Fruit fly (Drosophila melanogaster): ENCODE results near the gene fid.

Gene fid

dm6 chr3R:26020244-26021171 lies 50.6 kb downstream of the fid start (continued):
- peak; percentile 26; the same call in 1 of the 2 replicates for TF ChIP-seq E2f2 (GFP tag; IDR thresholded peaks at IDR 0.05)
- peak; percentile 77 for TF ChIP-seq fd96Cb (tag; optimal IDR thresholded peaks at IDR 0.05)
- no peak for TF ChIP-seq oc (tag; optimal IDR thresholded peaks at IDR 0.05)
- TF ChIP-seq CG17359 (tag; optimal IDR thresholded peaks at IDR 0.05) = peak; percentile 77
- TF ChIP-seq Med (GFP tag) = peak; percentile 79
- TF ChIP-seq CG16813 (GFP tag; IDR thresholded peaks at IDR 0.05; ENCODE audit: partially characterized antibody) = no peak
- peak; percentile 63 for TF ChIP-seq run (tag; optimal IDR thresholded peaks at IDR 0.05)
- TF ChIP-seq CG10654 (GFP tag; optimal IDR thresholded peaks at IDR 0.05) = peak; percentile 53
- peak; percentile 33 for TF ChIP-seq sqz (GFP tag; optimal IDR thresholded peaks at IDR 0.05)
- TF ChIP-seq CG10462 (GFP tag; optimal IDR thresholded peaks at IDR 0.05) = peak; percentile 21
- no peak for TF ChIP-seq fu2 (GFP tag; optimal IDR thresholded peaks at IDR 0.05)
- TF ChIP-seq seq (GFP tag; IDR thresholded peaks at IDR 0.05) = peak; percentile 30; the same call in 1 of the 2 replicates
- TF ChIP-seq CG8924 (tag; optimal IDR thresholded peaks at IDR 0.05) = peak; percentile 48
- TF ChIP-seq Ravus (GFP tag; IDR thresholded peaks at IDR 0.05) = no peak
- TF ChIP-seq corto (GFP tag; optimal IDR thresholded peaks at IDR 0.05) = no peak
- TF ChIP-seq lilli (GFP tag; optimal IDR thresholded peaks at IDR 0.05) = peak; percentile 45
- peak; percentile 90 for TF ChIP-seq CG31441 (GFP tag; IDR thresholded peaks at IDR 0.05)
- TF ChIP-seq Ets65A (GFP tag) = no peak
- TF ChIP-seq CG10147 (GFP tag; optimal IDR thresholded peaks at IDR 0.05) = peak; percentile 42
- peak; percentile 59 for TF ChIP-seq ind (GFP tag; optimal IDR thresholded peaks at IDR 0.05)
- no peak for TF ChIP-seq klu (GFP tag; IDR thresholded peaks at IDR 0.05)
- TF ChIP-seq CG30431 (GFP tag; optimal IDR thresholded peaks at IDR 0.05) = peak; percentile 6
- TF ChIP-seq stc (GFP tag; IDR thresholded peaks at IDR 0.05) = peak; percentile 70
- peak; percentile 45 for TF ChIP-seq ewg (GFP tag; optimal IDR thresholded peaks at IDR 0.05)
- TF ChIP-seq CG11723 (GFP tag; optimal IDR thresholded peaks at IDR 0.05) = peak; percentile 28
- TF ChIP-seq D19A (tag; optimal IDR thresholded peaks at IDR 0.05) = peak; percentile 57
- peak; percentile 63 for TF ChIP-seq CG10366 (GFP tag; IDR thresholded peaks at IDR 0.05)
- peak; percentile 11 for TF ChIP-seq CG33557 (GFP tag; optimal IDR thresholded peaks at IDR 0.05)
- peak; percentile 62 for TF ChIP-seq gro (GFP tag; optimal IDR thresholded peaks at IDR 0.05)
- TF ChIP-seq scrt (GFP tag; optimal IDR thresholded peaks at IDR 0.05) = peak; percentile 46
- TF ChIP-seq gsb-n (tag; optimal IDR thresholded peaks at IDR 0.05) = peak; percentile 58
- peak; percentile 100 for TF ChIP-seq crol (GFP tag; IDR thresholded peaks at IDR 0.05)
- TF ChIP-seq jing (GFP tag; optimal IDR thresholded peaks at IDR 0.05) = peak; percentile 14
- peak; percentile 84 for TF ChIP-seq dmrt99B (tag; optimal IDR thresholded peaks at IDR 0.05)
- no peak for TF ChIP-seq prd (optimal IDR thresholded peaks at IDR 0.05)
- peak; percentile 57; the same call in 1 of the 3 replicates for TF ChIP-seq prd (GFP tag; IDR thresholded peaks at IDR 0.05)
- peak; percentile 75 for TF ChIP-seq Ptx1 (GFP tag; IDR thresholded peaks at IDR 0.05)
- TF ChIP-seq slbo (GFP tag; IDR thresholded peaks at IDR 0.05) = peak; percentile 43
- no peak for TF ChIP-seq her (GFP tag; optimal IDR thresholded peaks at IDR 0.05)
- TF ChIP-seq CG14710 (tag; optimal IDR thresholded peaks at IDR 0.05) = peak; percentile 63
- TF ChIP-seq Abd-B (GFP tag; optimal IDR thresholded peaks at IDR 0.05) = peak; percentile 22
- 0 out of 2 replicates have a peak, but pooled peaks have one; percentile 51 for TF ChIP-seq bbx (GFP tag; IDR thresholded peaks at IDR 0.05; ENCODE audit: partially characterized antibody)
- no peak for TF ChIP-seq Neu2 (GFP tag; optimal IDR thresholded peaks at IDR 0.05; ENCODE audit: borderline replicate concordance)
- TF ChIP-seq fd3F (GFP tag; optimal IDR thresholded peaks at IDR 0.05) = peak; percentile 1
- no peak for TF ChIP-seq cad (GFP tag; optimal IDR thresholded peaks at IDR 0.05)
- TF ChIP-seq Sin3A (optimal IDR thresholded peaks at IDR 0.05) = no peak
- no peak for TF ChIP-seq MESR4 (GFP tag; optimal IDR thresholded peaks at IDR 0.05)
- peak; percentile 8 for TF ChIP-seq Fer2 (tag; optimal IDR thresholded peaks at IDR 0.05)
- TF ChIP-seq vfl (GFP tag; optimal IDR thresholded peaks at IDR 0.05) = no peak
